Fruit fly (Drosophila melanogaster) whole organism, wandering third instar larva: ENCODE data around the gene CG10959.

Experiments used
- Hr78 ChIP-seq: fragments of >200 bp; optimal IDR thresholded peaks from 2 replicates; lab custom pipeline; 2017; ENCODE audit warnings: missing biosample characterization, missing genetic modification characterization
- Myc ChIP-seq: fragments of >200 bp; optimal IDR thresholded peaks from 2 replicates; lab custom pipeline; 2017
- ey ChIP-seq: fragments of 200-800 bp; sonication (Bioruptor generic); optimal IDR thresholded peaks from 2 replicates; lab custom pipeline; 2016; ENCODE audit warnings: missing biosample characterization, missing genetic modification characterization
- h ChIP-seq: fragments of 200-800 bp; sonication (Bioruptor generic); optimal IDR thresholded peaks from 3 replicates; lab custom pipeline; 2016; ENCODE audit warnings: missing biosample characterization, mild to moderate bottlenecking, missing genetic modification characterization
- pan ChIP-seq: fragments of >200 bp; optimal IDR thresholded peaks from 2 replicates; lab custom pipeline; 2017

DNA sequence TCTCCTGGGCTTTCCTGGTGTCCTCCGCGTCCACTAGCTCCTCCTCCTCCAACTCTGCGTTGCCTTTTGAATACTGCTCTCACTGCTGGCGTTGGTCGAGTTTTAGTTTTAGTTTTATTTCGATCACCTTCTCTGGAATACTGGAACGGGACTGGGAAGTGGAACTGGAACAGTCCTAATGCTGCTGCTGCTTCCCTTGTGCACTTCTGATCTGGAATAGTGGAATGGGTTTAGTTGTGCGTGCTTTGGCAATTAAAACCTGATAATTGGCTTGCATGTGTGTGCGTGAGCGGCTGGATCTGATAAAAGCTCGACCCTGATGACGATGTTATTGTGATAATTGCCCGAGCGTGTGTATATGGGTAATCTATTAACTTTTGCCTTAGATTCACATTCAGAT is 7.9 kb upstream of the CG10959 start:
- TF ChIP-seq ey (GFP tag; lab: Kevin White, UChicago): no peak
- no peak for TF ChIP-seq Hr78 (GFP tag; lab: Kevin White, UChicago)
- TF ChIP-seq h (GFP tag; lab: Kevin White, UChicago): no peak
- TF ChIP-seq pan: no peak
- TF ChIP-seq Myc (lab: Kevin White, UChicago): no peak
